Fruit fly (Drosophila melanogaster): ENCODE data around the gene CG34180.
A peak's percentile ranks its signal among the peaks of the same experiment; 100 is the strongest.

CG34180 gene

DNA sequence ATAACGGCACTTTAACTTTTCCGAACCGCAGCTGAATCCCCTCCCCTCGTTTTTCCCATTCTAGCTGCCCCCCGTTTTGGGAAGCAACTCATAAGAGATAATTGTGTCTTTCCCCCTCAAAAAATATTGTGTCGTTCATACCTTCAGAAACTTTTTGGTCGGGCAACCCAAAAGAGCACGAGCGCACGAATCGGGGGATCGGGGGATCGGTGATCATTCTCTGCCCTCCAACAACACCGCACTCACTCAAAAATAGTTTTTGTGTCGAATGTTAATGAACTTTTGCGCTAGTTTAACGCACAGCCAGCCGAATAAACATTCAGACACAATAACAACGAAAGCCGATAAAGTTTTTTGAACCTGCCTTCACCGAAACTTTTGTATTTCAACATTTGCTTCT lies 30.1 kb downstream of the CG34180 start:
- no peak for TF ChIP-seq CG32264 (GFP tag; optimal IDR thresholded peaks at IDR 0.05)
- no peak for TF ChIP-seq Rel (GFP tag; optimal IDR thresholded peaks at IDR 0.05)
- TF ChIP-seq Rel (tag; optimal IDR thresholded peaks at IDR 0.05): peak; percentile 82

DNA sequence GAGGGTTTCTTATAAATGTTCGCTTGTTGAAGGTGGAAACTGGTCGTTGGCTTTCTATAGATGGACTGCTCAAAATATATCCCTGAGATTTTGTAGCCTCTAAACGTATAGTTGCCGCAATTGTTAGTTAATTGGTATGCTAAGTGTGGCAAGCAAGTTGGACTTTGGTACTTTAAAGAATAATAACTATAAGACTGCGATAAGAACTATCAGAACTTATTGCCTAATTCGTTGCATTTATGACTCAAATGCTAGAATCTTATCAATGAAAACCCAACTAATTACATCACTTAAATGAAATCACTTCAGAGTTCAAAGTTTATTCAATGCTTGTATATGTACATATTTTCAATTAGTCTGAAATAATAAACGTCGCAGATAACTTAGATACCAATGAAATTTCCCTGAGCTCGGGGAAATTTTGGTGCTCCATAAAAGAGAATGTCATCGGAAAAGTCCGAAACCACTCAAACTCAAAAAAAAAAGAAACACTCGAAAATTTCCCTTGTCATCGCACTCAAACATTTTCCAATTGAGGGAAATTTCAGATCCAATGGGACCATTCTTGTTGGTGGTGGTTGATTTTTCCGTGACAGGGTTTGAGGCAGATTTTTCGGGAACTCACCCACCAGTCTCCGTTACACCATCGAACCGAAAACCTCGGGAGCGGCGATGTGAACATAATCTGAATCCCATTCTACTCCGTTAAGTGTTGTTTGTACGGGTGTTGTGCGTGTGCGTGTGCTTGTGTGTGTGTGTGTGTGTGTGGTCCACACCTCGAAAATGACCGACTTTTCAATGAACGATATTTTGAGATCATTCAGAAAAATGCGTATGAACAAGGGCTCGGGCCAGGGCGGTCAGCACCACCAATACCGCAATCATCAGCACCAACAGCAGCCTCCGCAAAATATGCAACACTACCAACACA lies 30.7 kb downstream of the CG34180 start, which contains the start of gene CG45075:
TSS of gene CG45075 (plus strand) at position 627 of the 931 bp plus-strand sequence.
- no peak for TF ChIP-seq CrebA (GFP tag; optimal IDR thresholded peaks at IDR 0.05; ENCODE audit: borderline replicate concordance)
- peak; percentile 29 for TF ChIP-seq Dfd (GFP tag; optimal IDR thresholded peaks at IDR 0.05)
- TF ChIP-seq Myc (optimal IDR thresholded peaks at IDR 0.05): no peak

DNA sequence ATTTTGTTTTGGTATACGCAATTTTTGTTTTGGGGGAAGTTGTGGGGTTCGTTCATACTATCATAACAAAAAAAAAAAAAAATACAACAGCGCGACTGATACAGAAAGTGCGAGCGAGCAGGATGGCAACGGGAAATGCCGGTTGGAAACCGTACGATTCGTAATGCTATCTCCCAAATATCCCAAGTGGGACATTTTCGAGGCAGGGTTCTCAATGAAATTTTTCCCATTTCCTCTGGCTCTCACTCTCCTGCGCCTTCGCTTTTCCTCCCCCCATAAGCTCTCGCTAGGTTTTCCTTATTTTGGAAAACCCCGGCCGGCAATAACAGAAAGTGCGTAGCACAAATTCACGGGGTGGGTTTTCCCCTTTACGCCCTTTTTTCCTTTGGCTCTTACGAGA lies 32.0 kb downstream of the CG34180 start:
- TF ChIP-seq CG32264 (GFP tag; optimal IDR thresholded peaks at IDR 0.05) (no peak), CrebA (GFP tag; optimal IDR thresholded peaks at IDR 0.05; ENCODE audit: borderline replicate concordance) (no peak), sage (GFP tag; optimal IDR thresholded peaks at IDR 0.05) (no peak), ey (GFP tag; optimal IDR thresholded peaks at IDR 0.05) (no peak)

DNA sequence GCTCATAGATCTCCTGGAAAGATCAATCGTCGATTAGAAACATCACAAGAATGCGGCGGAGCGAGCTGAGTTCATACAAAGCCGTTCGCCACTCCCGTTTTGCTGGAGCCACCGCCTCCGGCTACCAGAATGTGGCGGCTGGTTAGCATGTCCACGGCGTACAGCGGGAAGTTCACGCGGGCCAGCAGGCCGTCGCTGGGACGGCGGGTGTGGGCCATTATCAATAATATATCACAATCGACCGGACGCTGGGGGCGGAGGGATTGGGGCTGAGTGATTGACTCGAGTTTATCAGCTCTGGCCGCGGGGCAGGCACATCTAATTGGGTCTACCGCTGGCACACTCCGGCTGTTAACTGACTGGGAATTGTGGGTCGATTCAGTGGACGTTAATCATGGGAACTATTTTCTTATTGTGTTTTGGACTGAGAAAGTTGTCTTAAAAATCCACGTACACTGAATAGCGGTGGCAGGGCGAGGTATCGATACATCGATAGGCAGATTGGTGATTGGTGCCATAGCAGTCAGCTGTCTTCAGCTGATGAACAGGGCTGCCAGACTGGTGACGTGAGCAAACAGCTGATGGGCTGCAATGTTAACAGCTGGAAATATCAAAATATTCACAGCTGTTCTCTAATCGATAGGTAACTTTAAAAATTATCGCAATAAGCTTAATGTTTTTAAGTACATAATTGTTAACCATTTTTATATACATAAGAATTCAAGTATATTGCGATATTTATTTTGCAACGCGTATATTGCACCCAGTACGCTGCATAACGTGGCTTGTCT lies 38.4 kb downstream of the CG34180 start, which contains the start of gene CG9175:
TSS of gene CG9175 (minus strand) at position 488 of the 791 bp plus-strand sequence.
- TF ChIP-seq foxo (GFP tag; optimal IDR thresholded peaks at IDR 0.05) (peak in 1 of 2 experiments; percentile 15), CrebA (GFP tag; optimal IDR thresholded peaks at IDR 0.05; ENCODE audit: borderline replicate concordance) (no peak), Hr83 (GFP tag; optimal IDR thresholded peaks at IDR 0.05; ENCODE audit: poor library complexity, severe bottlenecking) (peak; percentile 13), Sp1 (GFP tag; optimal IDR thresholded peaks at IDR 0.05) (no peak), jim (GFP tag; optimal IDR thresholded peaks at IDR 0.05) (peak; percentile 40), Myc (optimal IDR thresholded peaks at IDR 0.05) (peak; percentile 41), dl (GFP tag; optimal IDR thresholded peaks at IDR 0.05; ENCODE audit: insufficient read depth in 1 of 2, partially characterized antibody in 2 of 2) (peak in 1 of 2 experiments; percentile 53), h (GFP tag; optimal IDR thresholded peaks at IDR 0.05) (peak; percentile 40), HLH106 (tag; optimal IDR thresholded peaks at IDR 0.05) (peak; percentile 0), brk (GFP tag; optimal IDR thresholded peaks at IDR 0.05) (no peak), Rel (GFP tag; optimal IDR thresholded peaks at IDR 0.05) (no peak), Rel (tag; optimal IDR thresholded peaks at IDR 0.05) (peak; percentile 28), Dif (GFP tag; optimal IDR thresholded peaks at IDR 0.05; ENCODE audit: partially characterized antibody) (peak; percentile 84), woc (GFP tag; optimal IDR thresholded peaks at IDR 0.05) (peak; percentile 68), GATAd (GFP tag; optimal IDR thresholded peaks at IDR 0.05) (no peak), Hnf4 (GFP tag; optimal IDR thresholded peaks at IDR 0.05) (peak; percentile 9)

DNA sequence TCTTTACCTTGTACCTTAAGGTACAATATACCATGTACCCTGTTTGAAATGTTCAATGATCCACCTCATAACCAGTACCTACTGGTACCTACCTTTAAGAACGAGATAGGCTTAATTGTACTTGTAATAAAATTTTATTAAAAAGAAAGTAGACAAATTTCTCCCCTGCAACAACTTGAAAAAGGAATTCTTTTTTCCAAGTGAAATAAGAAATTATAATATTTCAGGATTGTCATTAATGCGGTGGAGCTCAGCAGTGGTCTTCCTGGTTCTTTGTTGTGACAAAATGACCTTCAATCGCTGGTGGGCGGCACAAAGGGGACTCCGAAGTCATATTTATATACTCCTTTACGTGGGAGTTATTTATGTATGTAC lies 38.9 kb downstream of the CG34180 start:
- peak; percentile 14 for TF ChIP-seq sage (GFP tag; optimal IDR thresholded peaks at IDR 0.05)
- peak; percentile 30 for TF ChIP-seq woc (GFP tag; optimal IDR thresholded peaks at IDR 0.05)
- no peak for TF ChIP-seq sv (GFP tag; optimal IDR thresholded peaks at IDR 0.05)

DNA sequence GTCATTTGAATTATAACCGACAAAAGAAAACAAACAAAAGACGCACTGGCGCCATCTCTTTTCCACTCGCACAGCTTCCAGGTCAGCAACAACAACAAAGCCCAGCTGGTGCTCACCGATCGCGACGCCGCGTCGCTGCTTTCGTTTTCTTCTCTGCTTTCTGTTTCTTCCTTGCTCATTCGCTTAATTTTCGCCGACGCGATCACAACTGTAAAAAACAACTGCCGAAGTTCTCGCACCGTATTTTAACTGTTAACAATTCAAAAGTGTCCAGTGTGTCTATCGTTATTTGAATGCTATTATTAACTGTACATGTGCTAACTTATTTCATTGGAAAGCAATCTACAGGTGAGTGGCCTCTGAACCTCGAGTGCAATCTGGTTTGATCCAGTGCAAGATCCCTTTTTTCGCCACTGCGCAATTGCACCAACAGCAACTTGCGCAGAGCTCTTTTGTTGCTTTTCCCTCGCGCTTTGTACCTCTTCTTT lies 39.9 kb downstream of the CG34180 start, which contains the start of gene stai:
TSS of gene stai (plus strand) at position 176 of the 488 bp plus-strand sequence.
- TF ChIP-seq Hr78 (GFP tag; optimal IDR thresholded peaks at IDR 0.05) (no peak), Dif (GFP tag; optimal IDR thresholded peaks at IDR 0.05; ENCODE audit: partially characterized antibody) (no peak), psq (GFP tag; optimal IDR thresholded peaks at IDR 0.05) (peak; percentile 96), pan (optimal IDR thresholded peaks at IDR 0.05) (no peak), Sp1 (GFP tag; optimal IDR thresholded peaks at IDR 0.05) (peak; percentile 32), fru (GFP tag; optimal IDR thresholded peaks at IDR 0.05) (peak; percentile 0), usp (GFP tag; optimal IDR thresholded peaks at IDR 0.05) (no peak), dmrt93B (GFP tag; optimal IDR thresholded peaks at IDR 0.05) (no peak), jim (GFP tag; optimal IDR thresholded peaks at IDR 0.05) (no peak)

Measured in whole organism, wandering third instar larva.